Fruit fly (Drosophila melanogaster): ENCODE results near the gene CG33703.
A peak's percentile ranks its signal among the peaks of the same experiment; 100 is the strongest.

Gene CG33703

DNA sequence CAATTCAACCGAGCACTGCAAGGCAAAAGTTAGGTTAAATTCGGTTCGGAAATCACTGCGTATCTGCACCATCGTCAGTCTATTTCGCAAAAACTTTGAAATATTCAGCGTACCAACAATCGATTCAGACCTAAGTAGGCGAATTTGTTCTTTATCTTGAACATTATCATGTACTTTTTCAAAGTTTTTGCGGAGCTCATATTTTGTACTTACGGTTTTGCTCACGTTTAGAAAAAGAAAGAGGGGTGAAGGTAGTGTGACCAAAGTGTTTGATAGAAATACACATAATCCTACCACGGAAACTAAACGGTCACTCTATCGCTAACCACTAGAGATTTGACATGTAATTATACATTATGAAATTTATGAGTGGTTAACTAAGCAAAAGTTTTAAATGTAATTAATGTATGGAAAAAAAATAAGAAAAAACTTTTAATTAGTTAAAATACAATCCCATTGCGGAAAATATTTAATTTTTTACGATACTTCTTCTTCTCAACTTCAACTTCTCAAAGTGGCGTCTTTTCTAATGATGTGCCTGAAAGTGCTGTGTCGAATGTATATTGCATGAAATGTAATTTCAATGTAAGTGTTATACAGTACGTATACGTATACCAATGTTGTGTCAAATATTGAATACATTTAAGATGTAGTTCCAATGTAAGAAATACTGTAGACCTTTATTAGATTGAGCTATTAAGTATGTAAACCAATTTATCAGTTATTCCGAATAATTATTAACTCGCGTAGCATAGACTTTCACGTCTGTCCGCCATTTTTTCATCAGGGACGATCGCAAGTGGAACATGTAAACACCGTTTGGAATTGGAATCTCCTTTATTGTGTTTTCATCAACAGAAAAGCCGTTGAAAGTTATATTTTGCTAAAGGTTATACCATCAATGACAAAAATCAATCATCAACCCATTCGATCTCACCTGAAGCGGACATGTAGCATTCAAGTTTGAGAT lies 888 bp downstream of the CG33703 start, which contains the start of gene RpS9:
Gene RpS9, minus strand, starts transcription at position 245 of the 970 bp plus-strand sequence.
- TF ChIP-seq CTCF (optimal IDR thresholded peaks at IDR 0.05) (peak; percentile 50 to 64), CG8478 (optimal IDR thresholded peaks at IDR 0.05) (no peak)

DNA sequence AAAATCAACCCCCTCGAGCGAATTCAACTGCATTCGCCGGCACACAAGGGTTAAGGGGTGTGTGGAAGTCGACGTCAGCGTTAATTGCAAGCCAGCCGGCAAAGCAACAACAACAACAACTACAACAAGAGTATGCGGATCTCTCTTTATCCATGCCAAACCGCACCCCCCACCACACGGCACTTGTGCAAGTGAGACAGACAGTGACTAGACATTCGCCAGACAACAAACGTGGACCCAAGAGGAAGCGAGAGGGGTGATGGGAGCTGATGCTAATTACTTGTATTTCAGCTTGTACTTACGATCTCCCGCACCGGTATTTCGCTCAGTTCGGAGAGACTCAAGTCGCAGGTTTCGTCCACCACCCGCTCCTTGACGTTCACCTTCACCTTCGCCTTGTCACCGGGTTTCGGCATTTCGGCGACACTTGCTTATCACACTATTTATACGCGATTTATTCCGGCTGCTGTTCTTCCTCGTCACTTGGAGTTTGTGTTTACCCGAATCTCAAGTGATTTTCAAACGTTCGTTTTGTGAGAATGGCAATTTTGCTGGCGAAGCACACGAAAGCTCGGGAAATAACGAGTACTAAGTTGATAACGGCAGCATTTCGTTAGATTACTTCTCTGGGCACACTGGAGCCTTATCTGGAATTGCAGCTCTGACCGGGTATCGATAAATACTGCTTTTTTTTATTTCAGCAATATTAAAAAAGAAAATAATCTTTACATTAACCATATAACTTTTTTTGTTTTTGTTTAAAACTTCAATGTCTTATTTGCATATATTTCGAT lies 3.2 kb downstream of the CG33703 start, which contains the start of gene CG3408:
Gene CG3408, minus strand, starts transcription at position 547 of the 794 bp plus-strand sequence.
- TF ChIP-seq CG8478 (optimal IDR thresholded peaks at IDR 0.05) (no peak), CTCF (optimal IDR thresholded peaks at IDR 0.05) (no peak)

DNA sequence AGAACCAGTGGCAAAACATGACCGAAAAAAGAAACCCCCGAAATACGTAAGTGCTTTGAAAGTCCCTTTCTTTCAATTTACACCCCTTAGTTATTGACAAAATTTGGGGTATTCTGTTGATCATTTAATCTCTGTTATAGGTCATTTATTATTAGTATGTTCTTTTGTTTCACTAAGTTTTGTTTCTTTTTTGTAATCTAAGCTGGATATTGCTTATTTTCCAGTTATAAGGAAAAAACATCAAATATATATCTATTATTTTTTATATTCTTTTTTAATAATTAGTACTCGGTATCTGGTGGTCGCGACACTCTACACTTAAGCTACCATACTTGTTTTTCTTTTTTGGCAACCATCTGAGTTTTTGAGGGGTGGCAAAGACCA lies 3.8 kb downstream of the CG33703 start:
- TF ChIP-seq CG8478 (optimal IDR thresholded peaks at IDR 0.05), result no peak
- no peak for TF ChIP-seq CTCF (optimal IDR thresholded peaks at IDR 0.05)

DNA sequence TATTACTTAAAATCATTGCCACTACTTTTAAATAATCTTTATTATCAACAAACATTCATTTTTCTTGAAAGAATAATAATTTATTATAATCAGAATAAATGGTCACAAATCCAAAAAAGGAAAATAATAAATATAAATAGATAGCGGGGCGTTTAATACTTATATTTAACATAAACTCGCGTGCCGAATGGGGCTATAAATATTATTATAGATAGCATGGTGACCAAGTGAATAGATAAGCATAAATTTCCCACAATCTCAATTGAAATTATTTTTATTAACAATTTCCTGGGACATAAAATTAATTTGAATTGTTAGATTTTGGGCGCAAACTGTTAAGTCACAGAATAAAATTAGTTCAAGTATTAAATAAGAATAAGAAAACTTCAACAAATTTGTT lies 6.0 kb downstream of the CG33703 start:
- TF ChIP-seq CTCF (optimal IDR thresholded peaks at IDR 0.05) (no peak), CG8478 (optimal IDR thresholded peaks at IDR 0.05) (no peak)

DNA sequence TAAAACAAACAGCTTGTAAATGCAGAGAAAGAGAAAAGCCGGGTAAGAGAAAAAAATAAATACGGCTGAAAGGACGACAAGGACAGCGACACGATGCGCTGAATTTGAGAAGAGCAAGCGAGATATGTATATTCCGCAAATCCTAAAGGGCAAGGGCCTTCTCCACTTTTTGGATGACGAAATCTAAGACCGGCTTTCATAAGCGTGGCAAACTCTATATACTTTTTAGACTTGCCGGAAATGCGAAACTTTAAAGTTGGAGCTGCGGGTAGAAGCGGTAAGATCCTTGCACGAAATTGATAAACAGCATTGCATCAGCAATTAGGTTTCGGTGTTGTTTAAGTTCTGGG lies 6.8 kb downstream of the CG33703 start:
- TF ChIP-seq CTCF (optimal IDR thresholded peaks at IDR 0.05) (no peak), CG8478 (optimal IDR thresholded peaks at IDR 0.05) (no peak)

DNA sequence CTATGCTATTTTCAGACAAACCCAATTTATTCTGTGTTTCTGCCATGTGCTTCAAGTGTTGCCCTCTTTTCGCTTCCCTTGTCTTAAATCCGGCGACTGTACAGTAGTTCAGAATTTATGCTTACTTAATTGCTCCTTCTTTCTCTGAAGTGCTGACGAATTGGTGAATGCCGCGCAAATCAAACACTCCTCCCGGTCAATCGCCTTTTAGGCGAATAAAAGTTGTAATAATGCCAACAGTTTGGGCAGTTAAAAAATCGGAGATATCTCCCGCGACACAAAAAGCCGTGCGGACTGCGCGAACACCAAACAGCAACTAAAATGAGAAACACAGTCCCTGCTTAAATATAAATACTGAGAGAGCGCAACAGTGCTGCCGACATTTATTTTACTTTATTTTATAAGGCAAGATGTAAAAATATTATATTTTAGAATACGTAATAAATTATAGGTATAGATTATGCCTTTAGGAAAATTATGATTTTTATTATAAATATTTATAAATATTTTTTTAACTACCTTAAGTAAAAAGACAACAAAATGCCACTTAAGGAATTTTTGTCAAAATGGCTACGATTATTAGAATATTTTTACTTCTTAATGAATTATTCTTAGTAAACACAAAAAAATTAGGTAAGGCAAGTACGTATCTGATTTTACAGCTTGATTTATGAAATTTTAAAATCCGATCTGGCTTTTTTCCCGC lies 7.3 kb downstream of the CG33703 start, which contains the start of gene path:
Gene path, minus strand, starts transcription at position 322 of the 706 bp plus-strand sequence.
- no peak for TF ChIP-seq CTCF (optimal IDR thresholded peaks at IDR 0.05)
- no peak for TF ChIP-seq CG8478 (optimal IDR thresholded peaks at IDR 0.05)

DNA sequence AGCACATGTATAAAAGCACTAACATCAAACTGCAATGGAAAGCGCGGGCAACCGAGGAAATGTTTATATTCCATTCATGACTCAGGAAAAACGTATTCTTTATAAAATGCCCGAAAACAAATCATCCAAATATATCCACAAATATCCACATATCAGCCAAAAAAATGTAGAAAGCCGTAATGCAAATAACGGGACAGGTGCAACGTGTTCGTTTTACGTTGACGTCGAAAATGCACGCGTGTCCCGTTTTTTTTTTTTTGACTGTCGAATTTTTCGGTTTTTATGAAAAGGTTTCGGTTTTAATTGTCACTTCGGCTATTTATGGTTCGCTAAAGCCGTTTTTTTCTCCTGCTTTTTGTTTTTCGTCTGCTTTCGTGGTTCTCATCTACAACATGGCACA lies 7.9 kb downstream of the CG33703 start:
- TF ChIP-seq CTCF (optimal IDR thresholded peaks at IDR 0.05), result no peak
- no peak for TF ChIP-seq CG8478 (optimal IDR thresholded peaks at IDR 0.05)

DNA sequence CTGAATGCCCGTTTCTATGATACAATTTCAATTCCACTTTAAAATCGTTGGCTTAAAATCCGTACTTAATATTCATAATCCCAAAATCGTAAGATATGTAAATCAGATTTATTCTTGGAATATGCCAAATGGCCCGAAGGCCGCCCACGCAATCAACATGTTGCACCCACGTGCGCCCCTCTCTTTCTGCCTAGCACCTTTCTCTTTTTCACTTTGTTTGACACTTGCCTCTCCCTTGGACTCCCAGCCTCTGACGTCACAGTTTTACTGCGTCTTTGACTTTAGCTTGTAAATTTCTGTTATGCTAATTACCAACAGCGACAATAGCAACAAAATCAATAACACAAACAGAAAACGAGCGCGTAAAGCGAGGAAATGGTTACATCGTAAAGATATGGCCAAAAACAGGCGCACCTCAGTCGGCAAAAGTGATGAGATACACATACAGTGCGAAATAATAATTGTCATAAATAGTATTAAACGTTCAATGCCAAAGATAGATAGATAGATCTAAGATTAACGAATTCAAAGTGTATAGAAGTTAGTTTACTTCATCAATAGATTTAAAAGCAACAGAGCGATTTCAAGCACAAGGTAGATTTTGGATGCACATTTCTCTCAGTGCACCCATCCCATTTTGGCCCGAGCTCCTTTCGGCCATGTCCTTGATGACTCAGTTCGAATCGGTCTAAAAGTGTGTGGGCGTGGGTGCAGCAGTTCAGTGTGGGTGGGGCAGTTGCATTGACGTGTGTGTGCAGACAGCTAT lies 8.7 kb downstream of the CG33703 start:
- TF ChIP-seq CTCF (optimal IDR thresholded peaks at IDR 0.05) (no peak), CG8478 (optimal IDR thresholded peaks at IDR 0.05) (no peak)

DNA sequence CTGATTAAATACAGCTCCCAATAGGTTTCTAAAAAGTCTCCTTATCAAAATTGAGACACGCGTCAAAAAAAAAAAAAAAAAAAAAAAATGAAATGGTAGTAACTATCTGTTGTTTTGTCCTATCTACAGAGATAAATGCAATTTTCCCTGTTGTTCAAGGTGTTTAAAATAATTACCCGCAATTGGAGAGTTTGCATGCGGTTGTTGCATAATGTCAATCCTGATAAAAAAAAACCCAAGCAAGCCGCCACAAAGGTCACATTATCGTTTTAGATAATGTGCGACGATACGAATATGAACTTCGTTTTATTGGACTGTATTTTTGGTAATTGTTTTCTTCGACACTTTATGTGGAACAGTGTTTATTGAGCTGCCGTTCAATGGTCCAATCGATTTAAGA lies 9.6 kb downstream of the CG33703 start:
- TF ChIP-seq CG8478 (optimal IDR thresholded peaks at IDR 0.05) (no peak), CTCF (optimal IDR thresholded peaks at IDR 0.05) (no peak)

DNA sequence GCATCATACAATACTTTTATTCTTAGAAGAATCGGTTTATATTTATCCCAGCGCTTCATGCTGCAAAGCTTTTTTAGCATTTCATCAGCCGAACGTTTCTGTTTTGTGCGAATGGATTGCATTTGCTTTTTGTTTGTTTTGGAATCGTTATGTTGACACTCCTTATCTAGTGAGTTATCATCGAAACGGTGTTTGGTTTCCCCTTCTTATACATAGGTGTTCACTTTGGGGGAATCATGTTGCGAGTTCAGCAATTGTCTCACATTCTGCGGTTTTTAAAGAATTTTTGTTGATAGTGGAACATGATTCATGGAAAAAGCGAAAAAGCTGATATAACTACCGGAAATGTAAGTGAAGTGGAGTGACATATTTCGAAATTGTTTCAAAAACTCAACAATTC lies 10.2 kb downstream of the CG33703 start:
- no peak for TF ChIP-seq CTCF (optimal IDR thresholded peaks at IDR 0.05)
- no peak for TF ChIP-seq CG8478 (optimal IDR thresholded peaks at IDR 0.05)

DNA sequence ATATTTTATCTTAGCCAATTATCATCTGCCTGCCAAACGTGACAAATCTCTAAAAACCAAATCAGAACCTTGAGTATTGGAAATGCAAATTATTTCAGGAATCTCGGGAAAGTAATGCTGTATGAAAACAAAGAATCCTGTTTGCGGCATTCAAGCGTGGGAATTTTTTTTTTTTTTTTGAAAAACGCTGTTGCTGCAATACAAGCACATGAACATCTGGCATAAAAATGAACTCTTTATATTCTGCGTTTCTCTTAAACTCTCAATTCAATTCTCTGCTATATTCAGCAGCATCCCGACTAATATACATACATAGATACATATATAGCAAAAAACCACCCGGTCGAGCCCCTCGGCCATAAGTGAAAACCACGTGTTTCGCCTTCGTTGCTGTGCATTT lies 11.2 kb downstream of the CG33703 start:
- TF ChIP-seq CG8478 (optimal IDR thresholded peaks at IDR 0.05) (no peak), CTCF (optimal IDR thresholded peaks at IDR 0.05) (no peak)

DNA sequence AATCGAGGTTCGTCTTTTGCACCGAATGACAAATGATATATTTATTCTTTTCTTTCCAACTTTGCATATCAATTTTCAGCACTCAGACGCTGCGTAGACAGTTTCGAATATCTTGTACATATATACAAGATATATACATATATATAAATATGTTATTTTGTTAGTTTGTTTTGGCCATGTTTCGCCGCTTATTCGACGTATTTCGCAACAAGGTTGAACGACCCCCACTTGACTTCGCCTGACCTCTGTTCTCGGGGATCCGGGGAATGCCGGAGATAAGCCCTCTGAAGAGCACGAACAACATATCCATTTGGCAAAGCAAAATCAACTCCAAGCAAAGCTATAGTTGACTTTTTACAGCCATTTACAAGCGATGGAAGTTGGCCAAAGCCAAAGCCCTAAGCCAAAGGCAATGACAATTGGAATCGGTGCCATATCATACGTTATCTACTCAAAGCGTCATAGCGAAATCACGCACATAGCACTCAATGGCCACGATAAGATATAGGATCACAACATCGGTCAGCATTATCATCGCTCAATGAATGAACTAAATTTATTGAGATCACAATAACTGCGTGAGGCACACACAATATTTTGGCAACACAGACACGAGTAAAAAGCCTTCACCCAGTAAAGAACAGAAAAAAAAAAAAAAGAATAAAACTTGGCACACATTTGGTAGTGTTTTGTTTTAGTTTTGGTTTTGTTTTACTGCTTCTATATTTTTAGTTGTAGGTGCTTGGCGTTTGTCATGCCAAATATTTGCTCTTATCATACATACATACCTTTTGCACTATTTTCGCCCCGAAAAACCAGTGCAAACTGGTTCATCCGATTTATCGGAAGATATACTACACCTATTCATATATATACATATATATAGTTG lies 12.3 kb downstream of the CG33703 start:
- TF ChIP-seq CTCF (optimal IDR thresholded peaks at IDR 0.05) (no peak), CG8478 (optimal IDR thresholded peaks at IDR 0.05) (no peak)

DNA sequence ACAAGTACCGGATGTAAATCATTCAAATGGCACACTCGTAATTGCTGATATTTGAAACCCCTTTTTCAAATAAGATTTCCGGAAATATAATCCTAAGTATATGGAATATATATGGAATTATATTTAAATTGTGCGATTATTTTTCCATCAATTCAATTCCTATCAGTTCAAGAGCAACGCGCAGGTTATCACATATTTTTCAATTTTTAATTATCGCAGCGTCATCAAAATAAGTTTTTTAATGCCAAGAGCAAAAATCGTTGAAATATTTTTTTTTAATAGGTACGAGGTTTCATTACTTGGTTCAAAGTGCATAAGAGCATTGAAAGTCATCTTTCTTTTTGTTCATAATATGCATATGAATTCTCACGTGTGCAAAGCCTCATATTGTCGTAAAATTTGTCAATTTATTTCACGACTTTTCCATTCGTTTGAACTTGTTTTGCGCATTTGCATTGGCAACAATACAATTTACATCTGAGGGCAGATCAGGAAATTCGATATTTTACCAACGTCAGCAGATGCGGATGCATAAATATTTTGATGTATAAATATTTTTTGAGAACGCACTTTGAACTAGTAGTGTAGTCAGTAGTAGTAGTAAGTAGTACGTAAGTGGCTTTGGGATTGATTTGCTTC lies 14.4 kb downstream of the CG33703 start:
- no peak for TF ChIP-seq CG8478 (optimal IDR thresholded peaks at IDR 0.05)
- no peak for TF ChIP-seq CTCF (optimal IDR thresholded peaks at IDR 0.05)

All from S2 (cell line).